Worm (Caenorhabditis elegans): ENCODE results near the gene ttbk-8.2.

ttbk-8.2 gene

DNA sequence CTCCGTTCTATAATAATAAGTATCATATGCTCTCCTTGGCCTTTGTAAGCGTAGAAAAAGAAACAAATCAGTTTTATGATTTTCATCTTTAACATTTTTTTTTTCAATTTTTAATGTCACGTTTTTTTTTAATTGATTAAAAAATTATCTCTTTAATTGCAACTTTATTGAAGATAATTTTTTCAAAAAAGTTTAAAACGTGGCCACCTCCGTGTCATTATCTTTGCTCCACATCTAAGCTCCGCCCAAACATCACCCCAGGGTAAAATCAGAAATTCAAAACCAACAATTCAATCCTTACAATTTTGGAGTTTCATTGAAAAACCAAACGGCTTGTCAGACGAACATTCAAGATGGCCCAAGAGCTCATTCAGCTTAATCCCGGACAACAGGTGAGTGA, at the start of gene ttbk-8.2:
ttbk-8.2 (plus strand) TSS at position 301 of the 400 bp plus-strand sequence.
- no peak for TF ChIP-seq tab-1 (GFP tag; IDR thresholded peaks at IDR 0.05)
- TF ChIP-seq T22C8.4 (GFP tag; IDR thresholded peaks at IDR 0.05) = no peak
- TF ChIP-seq flt-1 (GFP tag; IDR thresholded peaks at IDR 0.05) = no peak
- TF ChIP-seq med-1 (GFP tag; optimal IDR thresholded peaks at IDR 0.05; ENCODE audit: insufficient read depth) = no peak
- TF ChIP-seq ztf-29 (GFP tag; IDR thresholded peaks at IDR 0.05) = no peak

DNA sequence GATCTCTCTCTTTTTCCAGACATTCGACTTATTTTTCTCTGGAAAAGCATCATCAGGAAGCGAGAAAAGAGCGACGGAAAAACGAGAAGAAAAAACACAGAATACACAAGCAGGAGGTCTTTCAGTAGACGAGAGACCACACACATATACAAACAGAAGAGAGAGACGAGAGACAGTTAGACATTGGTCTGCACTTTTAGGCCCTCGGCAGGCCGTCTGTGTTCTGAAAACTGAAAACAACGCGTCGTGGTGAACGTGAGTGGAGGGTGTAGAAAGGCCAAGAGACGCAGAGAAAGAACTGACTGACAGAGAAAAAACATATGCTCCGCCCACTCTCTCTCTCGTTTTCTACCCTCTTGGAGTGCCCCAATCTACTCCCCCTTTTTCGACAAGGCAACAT, 49.5 kb upstream of the ttbk-8.2 start:
- TF ChIP-seq med-1 (GFP tag; optimal IDR thresholded peaks at IDR 0.05; ENCODE audit: insufficient read depth) = no peak
- no peak for TF ChIP-seq cog-1 (tag; optimal IDR thresholded peaks at IDR 0.05)
- TF ChIP-seq ztf-29 (GFP tag; IDR thresholded peaks at IDR 0.05) = no peak
- TF ChIP-seq T22C8.4 (GFP tag; IDR thresholded peaks at IDR 0.05) = no peak
- TF ChIP-seq flt-1 (GFP tag; IDR thresholded peaks at IDR 0.05) = no peak
- no peak for TF ChIP-seq klf-2 (GFP tag; conservative IDR thresholded peaks at IDR 0.05)
- no peak for TF ChIP-seq ztf-23 (GFP tag; IDR thresholded peaks at IDR 0.05)
- TF ChIP-seq tab-1 (GFP tag; IDR thresholded peaks at IDR 0.05) = no peak
- no peak for TF ChIP-seq ref-1 (GFP tag; conservative IDR thresholded peaks at IDR 0.05)

DNA sequence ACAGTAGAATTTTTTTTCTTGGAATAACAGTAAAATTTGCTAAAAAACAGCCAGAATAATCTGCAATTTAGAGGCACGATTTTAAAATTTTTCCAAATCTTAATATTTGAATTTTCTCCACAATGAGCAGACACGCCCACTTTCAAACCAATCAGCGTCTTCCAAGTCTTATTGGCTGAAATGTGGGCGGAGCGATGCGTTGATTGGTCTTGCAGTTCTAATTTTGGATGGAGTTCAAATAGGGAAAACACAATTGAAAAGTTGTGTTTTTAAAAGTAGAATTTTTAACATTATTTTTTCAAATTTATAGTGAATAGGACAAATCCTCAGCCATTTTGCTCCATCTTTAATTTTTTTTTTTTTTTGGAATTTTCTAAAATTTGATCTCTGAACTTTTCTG, 49.0 kb upstream of the ttbk-8.2 start:
- TF ChIP-seq ztf-23 (GFP tag; IDR thresholded peaks at IDR 0.05) = no peak
- no peak for TF ChIP-seq flt-1 (GFP tag; IDR thresholded peaks at IDR 0.05)
- TF ChIP-seq ztf-29 (GFP tag; IDR thresholded peaks at IDR 0.05) = no peak
- TF ChIP-seq cog-1 (tag; optimal IDR thresholded peaks at IDR 0.05) = no peak
- TF ChIP-seq med-1 (GFP tag; optimal IDR thresholded peaks at IDR 0.05; ENCODE audit: insufficient read depth) = no peak
- TF ChIP-seq ref-1 (GFP tag; conservative IDR thresholded peaks at IDR 0.05) = no peak
- no peak for TF ChIP-seq tab-1 (GFP tag; IDR thresholded peaks at IDR 0.05)
- no peak for TF ChIP-seq klf-2 (GFP tag; conservative IDR thresholded peaks at IDR 0.05)
- no peak for TF ChIP-seq T22C8.4 (GFP tag; IDR thresholded peaks at IDR 0.05)

DNA sequence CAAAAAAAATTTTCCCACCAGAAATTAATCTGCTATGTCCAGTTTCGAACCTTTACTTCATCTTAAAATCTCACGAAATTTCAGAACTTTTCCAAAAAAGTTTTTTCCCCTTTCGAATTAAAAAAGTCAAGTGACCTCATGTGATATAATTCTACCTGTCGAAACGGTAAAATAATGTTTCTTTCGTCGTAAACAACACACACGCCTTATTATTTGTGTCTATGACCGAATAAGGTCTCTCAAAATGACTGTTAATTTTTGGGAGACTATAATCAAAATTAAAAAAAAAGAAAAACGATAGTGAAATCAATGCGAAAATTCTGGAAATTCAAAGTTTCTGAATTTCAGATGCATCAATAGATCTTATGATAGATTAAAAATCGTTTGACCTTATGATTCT, 48.5 kb upstream of the ttbk-8.2 start:
- TF ChIP-seq cog-1 (tag; optimal IDR thresholded peaks at IDR 0.05) (no peak), flt-1 (GFP tag; IDR thresholded peaks at IDR 0.05) (no peak), tab-1 (GFP tag; IDR thresholded peaks at IDR 0.05) (no peak), T22C8.4 (GFP tag; IDR thresholded peaks at IDR 0.05) (no peak), ref-1 (GFP tag; conservative IDR thresholded peaks at IDR 0.05) (no peak), ztf-29 (GFP tag; IDR thresholded peaks at IDR 0.05) (no peak), klf-2 (GFP tag; conservative IDR thresholded peaks at IDR 0.05) (no peak), ztf-23 (GFP tag; IDR thresholded peaks at IDR 0.05) (no peak), med-1 (GFP tag; optimal IDR thresholded peaks at IDR 0.05; ENCODE audit: insufficient read depth) (no peak)

DNA sequence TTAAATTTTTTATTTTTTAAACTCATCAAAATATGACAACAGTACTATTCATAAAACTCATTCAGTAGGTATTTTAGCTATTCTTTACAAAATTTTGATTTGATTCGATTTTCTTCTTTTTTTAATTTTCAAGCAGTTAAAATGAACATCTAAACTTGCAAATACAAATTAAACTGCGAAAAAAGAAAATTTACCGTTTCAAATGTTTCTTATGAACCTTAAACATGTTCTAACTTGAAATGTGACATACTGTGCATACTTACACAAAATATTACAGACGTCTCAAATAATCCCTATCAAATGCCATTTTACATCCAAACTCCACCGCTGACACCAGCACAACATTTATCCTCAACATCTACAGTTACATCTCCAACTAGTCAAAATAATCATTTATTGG, 47.3 kb upstream of the ttbk-8.2 start, which contains the start of gene fkh-7:
fkh-7 (plus strand) TSS at position 301 of the 400 bp plus-strand sequence.
- no peak for TF ChIP-seq ztf-29 (GFP tag; IDR thresholded peaks at IDR 0.05)
- no peak for TF ChIP-seq tab-1 (GFP tag; IDR thresholded peaks at IDR 0.05)
- TF ChIP-seq med-1 (GFP tag; optimal IDR thresholded peaks at IDR 0.05; ENCODE audit: insufficient read depth) = no peak
- TF ChIP-seq ref-1 (GFP tag; conservative IDR thresholded peaks at IDR 0.05) = no peak

DNA sequence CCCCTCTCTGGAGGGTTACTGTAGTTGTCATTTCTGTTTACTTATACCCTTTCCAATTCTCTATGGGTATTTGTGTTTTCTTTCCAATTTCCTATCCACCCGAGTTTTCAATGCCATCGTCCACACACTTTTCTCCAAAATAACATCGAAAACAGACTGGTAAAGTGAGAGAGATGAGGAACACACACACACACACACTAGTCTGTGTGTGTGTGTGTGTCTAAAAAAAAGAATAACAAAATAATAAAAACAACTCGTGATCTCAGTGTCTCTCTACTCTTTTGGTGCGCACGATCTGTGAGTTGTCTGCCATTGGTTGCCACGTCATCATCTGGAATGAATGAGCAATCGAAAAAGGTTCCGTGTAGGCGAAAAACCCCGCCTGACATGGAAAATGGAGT, 45.4 kb upstream of the ttbk-8.2 start:
- no peak for TF ChIP-seq tab-1 (GFP tag; IDR thresholded peaks at IDR 0.05)

DNA sequence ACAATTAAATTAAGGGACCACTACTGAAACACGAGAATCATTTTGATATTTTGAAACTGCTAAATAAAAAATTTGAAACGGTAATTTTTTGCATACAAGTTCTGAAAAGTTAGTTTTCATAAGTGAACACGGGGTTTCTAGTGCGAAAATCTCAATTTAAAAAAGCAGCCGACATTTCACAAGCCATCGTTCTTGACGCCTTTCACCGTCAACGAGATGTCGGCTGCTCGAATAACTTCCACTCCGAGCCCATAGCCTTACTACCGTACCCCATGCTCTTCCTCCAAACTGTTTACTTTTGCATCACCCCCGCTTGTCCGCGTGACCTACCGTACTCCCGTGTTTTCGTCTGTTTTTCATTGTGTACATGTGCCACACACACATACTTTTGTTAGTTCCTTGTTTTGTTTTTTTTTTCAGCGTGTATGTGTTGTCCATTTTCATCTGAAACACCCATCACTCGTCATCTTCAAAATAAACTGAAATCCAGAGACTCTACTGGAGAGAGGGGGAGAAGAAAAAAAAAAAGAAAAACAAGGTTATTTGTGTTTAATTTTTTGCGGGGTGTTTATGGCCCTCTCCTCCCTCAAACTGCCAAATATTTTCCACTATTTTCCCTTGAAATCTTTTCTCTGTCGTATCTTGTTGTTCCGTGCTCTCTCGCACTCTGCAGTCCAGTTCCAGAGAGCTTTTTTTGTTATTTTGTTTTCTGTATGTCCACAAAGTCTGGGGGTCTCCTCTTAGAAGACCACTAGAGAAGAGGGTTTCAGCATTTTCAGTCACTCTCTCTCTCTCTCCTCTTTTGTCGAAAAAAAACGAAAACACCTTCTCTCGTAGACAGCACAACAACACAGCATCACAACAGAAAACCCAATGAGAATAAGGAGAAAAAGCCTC, 43.5 kb upstream of the ttbk-8.2 start:
- TF ChIP-seq cog-1 (tag; optimal IDR thresholded peaks at IDR 0.05) = no peak
- TF ChIP-seq ref-1 (GFP tag; conservative IDR thresholded peaks at IDR 0.05) = no peak
- no peak for TF ChIP-seq klf-2 (GFP tag; conservative IDR thresholded peaks at IDR 0.05)
- TF ChIP-seq ztf-23 (GFP tag; IDR thresholded peaks at IDR 0.05) = no peak
- no peak for TF ChIP-seq flt-1 (GFP tag; IDR thresholded peaks at IDR 0.05)
- TF ChIP-seq ztf-29 (GFP tag; IDR thresholded peaks at IDR 0.05) = no peak
- no peak for TF ChIP-seq tab-1 (GFP tag; IDR thresholded peaks at IDR 0.05)
- no peak for TF ChIP-seq T22C8.4 (GFP tag; IDR thresholded peaks at IDR 0.05)
- TF ChIP-seq med-1 (GFP tag; optimal IDR thresholded peaks at IDR 0.05; ENCODE audit: insufficient read depth) = no peak

DNA sequence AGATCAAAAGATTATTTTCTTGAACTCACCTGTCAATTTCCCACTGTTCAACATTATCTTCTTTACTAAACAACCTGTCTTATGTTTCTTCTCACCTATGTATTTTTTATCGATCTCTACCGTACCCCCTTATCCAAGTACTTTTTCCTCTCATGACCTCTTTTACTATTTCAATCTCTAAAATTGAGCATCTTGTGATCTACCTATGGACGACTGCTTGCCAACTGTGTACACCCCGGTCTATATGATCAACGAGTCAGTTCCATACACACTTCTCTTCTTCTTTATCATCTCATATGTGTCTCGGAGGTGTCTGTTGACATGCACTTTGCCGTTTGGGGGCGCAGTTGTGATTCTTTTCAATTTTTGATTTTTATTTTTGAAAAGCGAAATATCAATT, 41.6 kb upstream of the ttbk-8.2 start:
- TF ChIP-seq tab-1 (GFP tag; IDR thresholded peaks at IDR 0.05) = no peak
- no peak for TF ChIP-seq T22C8.4 (GFP tag; IDR thresholded peaks at IDR 0.05)
- TF ChIP-seq med-1 (GFP tag; optimal IDR thresholded peaks at IDR 0.05; ENCODE audit: insufficient read depth) = no peak
- TF ChIP-seq ref-1 (GFP tag; conservative IDR thresholded peaks at IDR 0.05) = no peak
- no peak for TF ChIP-seq cog-1 (tag; optimal IDR thresholded peaks at IDR 0.05)
- no peak for TF ChIP-seq ztf-29 (GFP tag; IDR thresholded peaks at IDR 0.05)
- TF ChIP-seq klf-2 (GFP tag; conservative IDR thresholded peaks at IDR 0.05) = no peak
- no peak for TF ChIP-seq flt-1 (GFP tag; IDR thresholded peaks at IDR 0.05)
- TF ChIP-seq ztf-23 (GFP tag; IDR thresholded peaks at IDR 0.05) = no peak

DNA sequence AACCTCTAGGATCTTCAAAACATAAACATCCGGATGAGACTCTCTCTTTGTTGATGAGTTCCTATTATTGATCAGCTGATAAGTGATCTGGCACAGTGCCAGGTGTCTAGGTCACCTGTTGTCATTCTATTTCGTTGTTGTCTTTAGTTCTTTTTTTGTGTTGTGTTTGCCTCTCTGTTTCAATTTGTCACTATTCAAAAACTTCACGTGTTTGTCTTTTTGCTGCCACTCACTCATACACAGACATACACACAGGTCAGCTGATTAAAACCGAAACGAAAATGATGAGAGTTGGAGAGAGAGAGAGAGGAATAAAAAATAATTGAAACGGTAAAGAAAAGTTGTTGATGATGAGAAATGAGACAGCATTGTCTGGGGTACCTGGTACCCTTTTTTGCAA, 40.6 kb upstream of the ttbk-8.2 start:
- TF ChIP-seq ztf-23 (GFP tag; IDR thresholded peaks at IDR 0.05) (no peak), flt-1 (GFP tag; IDR thresholded peaks at IDR 0.05) (no peak), ref-1 (GFP tag; conservative IDR thresholded peaks at IDR 0.05) (no peak), cog-1 (tag; optimal IDR thresholded peaks at IDR 0.05) (no peak), tab-1 (GFP tag; IDR thresholded peaks at IDR 0.05) (no peak), klf-2 (GFP tag; conservative IDR thresholded peaks at IDR 0.05) (no peak), ztf-29 (GFP tag; IDR thresholded peaks at IDR 0.05) (no peak), med-1 (GFP tag; optimal IDR thresholded peaks at IDR 0.05; ENCODE audit: insufficient read depth) (no peak), T22C8.4 (GFP tag; IDR thresholded peaks at IDR 0.05) (no peak)

DNA sequence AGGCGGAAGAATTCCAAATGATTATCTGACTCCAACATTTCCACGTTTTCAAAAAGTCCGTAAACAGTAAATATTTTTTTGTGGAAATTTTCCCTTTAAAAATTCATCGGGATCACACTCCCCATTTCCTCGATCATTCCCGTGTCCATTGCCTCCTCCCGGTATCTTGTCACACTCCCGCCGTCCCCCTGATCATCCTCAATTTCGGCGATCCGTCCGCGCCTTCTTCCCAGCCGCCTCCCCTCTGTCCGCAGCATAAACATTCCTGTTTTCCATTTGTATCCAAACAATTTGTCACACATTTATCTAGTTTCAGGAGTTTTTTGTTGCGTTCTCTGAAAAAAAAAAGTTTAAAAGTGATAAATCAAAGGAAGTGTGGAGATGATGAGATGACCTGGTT, 38.8 kb upstream of the ttbk-8.2 start:
- TF ChIP-seq ztf-29 (GFP tag; IDR thresholded peaks at IDR 0.05) (no peak), T22C8.4 (GFP tag; IDR thresholded peaks at IDR 0.05) (no peak), flt-1 (GFP tag; IDR thresholded peaks at IDR 0.05) (no peak), klf-2 (GFP tag; conservative IDR thresholded peaks at IDR 0.05) (no peak), ztf-23 (GFP tag; IDR thresholded peaks at IDR 0.05) (no peak), ref-1 (GFP tag; conservative IDR thresholded peaks at IDR 0.05) (no peak), tab-1 (GFP tag; IDR thresholded peaks at IDR 0.05) (no peak), med-1 (GFP tag; optimal IDR thresholded peaks at IDR 0.05; ENCODE audit: insufficient read depth) (no peak), cog-1 (tag; optimal IDR thresholded peaks at IDR 0.05) (no peak)

Data from whole organism, midembryonic.